Worm (Caenorhabditis elegans) whole organism, mixed stage, embryonic: ENCODE results near the gene gst-33.

Source experiments
- flh-1 ChIP-seq: fragments of 200-800 bp; sonication (Bioruptor generic); optimal IDR thresholded peaks from 2 replicates; lab custom pipeline; 2018; ENCODE audit warnings: mild to moderate bottlenecking, missing genetic modification characterization, moderate library complexity, missing compliant biosample characterization
- lin-13 ChIP-seq: fragments of 150-350 bp; optimal IDR thresholded peaks from 2 replicates; lab custom pipeline; 2014; ENCODE audit warnings: missing biosample characterization, missing genetic modification characterization
- mep-1 ChIP-seq: fragments of 150-350 bp; optimal IDR thresholded peaks from 2 replicates; lab custom pipeline; 2017; ENCODE audit warnings: missing biosample characterization, missing genetic modification reagents, missing genetic modification characterization, inconsistent platforms

DNA sequence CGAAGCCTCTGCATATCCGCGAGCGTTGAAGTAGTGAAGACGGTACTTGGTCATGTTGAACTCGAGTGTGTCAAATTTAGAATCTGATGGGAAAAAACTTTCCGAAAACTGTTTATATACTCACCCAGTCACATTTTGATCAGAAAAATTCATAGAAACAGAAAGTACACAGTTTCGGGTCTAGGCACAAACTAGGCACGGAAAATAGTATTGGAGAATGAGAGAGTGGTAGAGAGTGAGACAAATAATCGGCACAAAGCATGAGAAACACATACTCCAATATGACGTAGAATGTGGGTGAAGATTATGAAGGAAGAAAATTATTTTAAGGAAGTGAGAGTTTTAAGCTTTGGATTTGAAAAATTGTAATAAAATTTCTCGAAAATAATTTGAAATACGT is at the start of gene gst-33:
- TF ChIP-seq mep-1 (tag; lab: Kevin White, UChicago) (no peak), lin-13 (no peak), flh-1 (GFP tag; lab: Kevin White, UChicago) (no peak)
